Fruit fly (Drosophila melanogaster) Kc167 (cell line): Measurements from ENCODE around the gene Hr78.

ENCODE experiments used
- Myc ChIP-seq: fragments of >200 bp; optimal IDR thresholded peaks from 2 replicates; lab custom pipeline; 2017; ENCODE audit warnings: missing external identifiers
- Sin3A ChIP-seq: fragments of >200 bp; optimal IDR thresholded peaks from 2 replicates; lab custom pipeline; 2018; ENCODE audit warnings: missing external identifiers
- insv ChIP-seq: fragments of >200 bp; optimal IDR thresholded peaks from 3 replicates; lab custom pipeline; 2018; ENCODE audit warnings: missing external identifiers
- psq ChIP-seq: fragments of >200 bp; optimal IDR thresholded peaks from 2 replicates; lab custom pipeline; 2017; ENCODE audit warnings: missing external identifiers
- ttk ChIP-seq: sonication (Bioruptor generic); optimal IDR thresholded peaks from 2 replicates; lab custom pipeline; 2017; ENCODE audit warnings: missing external identifiers

- TF ChIP-seq psq (lab: Kevin White, UChicago): no peak
- TF ChIP-seq ttk (lab: Kevin White, UChicago): no peak
- no peak for TF ChIP-seq insv
- no peak for TF ChIP-seq Myc
- TF ChIP-seq Sin3A (lab: Kevin White, UChicago): no peak
These were observed 34.4 kb downstream of the Hr78 start for dm6 chr3L:21462860-21463259.
